Worm (Caenorhabditis elegans) whole organism, midembryonic: ENCODE results near the gene scav-2.

Experiments
- T22C8.4 ChIP-seq: fragments of 200-800 bp; sonication (Bioruptor generic); IDR thresholded peaks from 2 replicates; pipeline ENCODE4 v1.3.6; 2022; ENCODE audit warnings: missing genetic modification characterization, missing compliant biosample characterization
- cog-1 ChIP-seq: sonication (generic microtip); optimal IDR thresholded peaks from 2 replicates; lab custom pipeline; 2016; ENCODE audit warnings: missing genetic modification characterization, missing compliant biosample characterization
- flt-1 ChIP-seq: fragments of 200-800 bp; sonication (Bioruptor generic); IDR thresholded peaks from 2 replicates; pipeline ENCODE4 v1.3.6; 2022; ENCODE audit warnings: missing genetic modification characterization, missing compliant biosample characterization
- med-1 ChIP-seq: sonication (generic microtip); optimal IDR thresholded peaks from 2 replicates; lab custom pipeline; 2017; ENCODE audit warnings: missing genetic modification characterization, mild to moderate bottlenecking, missing compliant biosample characterization, antibody characterized with exemption, missing genetic modification reagents; ENCODE audit not compliant: insufficient read depth
- tab-1 ChIP-seq: fragments of 200-800 bp; sonication (Bioruptor generic); IDR thresholded peaks from 2 replicates; pipeline ENCODE4 v1.3.6; 2022; ENCODE audit warnings: missing genetic modification characterization, missing compliant biosample characterization
- ztf-29 ChIP-seq: fragments of 200-800 bp; sonication (Bioruptor generic); IDR thresholded peaks from 2 replicates; pipeline ENCODE4 v1.3.6; 2022; ENCODE audit warnings: missing genetic modification reagents, missing genetic modification characterization, missing compliant biosample characterization

DNA sequence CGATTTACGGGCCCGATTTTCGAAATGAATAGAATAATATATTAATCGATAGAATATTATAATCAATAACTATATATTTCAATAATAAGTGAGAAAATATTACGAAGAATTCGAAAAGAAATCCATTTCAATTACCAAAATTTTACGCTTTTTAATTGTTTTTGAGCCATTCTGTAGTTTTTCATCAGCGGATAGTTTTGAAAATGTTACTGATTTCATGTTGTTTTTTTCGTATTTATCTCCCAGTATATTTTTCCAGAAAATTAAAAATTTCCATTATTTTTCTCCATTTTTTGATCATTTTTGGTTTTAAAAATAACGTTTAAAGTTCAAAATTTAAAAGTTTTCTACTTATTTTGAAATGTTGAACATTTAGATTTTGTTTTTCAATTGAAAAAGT, 49.4 kb downstream of the scav-2 start, which contains the start of gene T28A8.3:
- TF ChIP-seq T22C8.4 (GFP tag; lab: Robert Waterston, UW) (no peak), med-1 (no peak), cog-1 (tag; lab: Kevin White, UChicago) (no peak), ztf-29 (GFP tag; lab: Robert Waterston, UW) (no peak), flt-1 (GFP tag; lab: Robert Waterston, UW) (no peak), tab-1 (GFP tag; lab: Robert Waterston, UW) (no peak)
